Worm (Caenorhabditis elegans) whole organism, L3 larva: Measurements from ENCODE around the gene swd-2.1.

Experiments
- ZK546.5 ChIP-seq: sonication (generic microtip); optimal IDR thresholded peaks from 2 replicates; lab custom pipeline; 2017; ENCODE audit warnings: missing biosample characterization, missing genetic modification characterization
- elt-1 ChIP-seq: fragments of 150-350 bp; optimal IDR thresholded peaks from 2 replicates; lab custom pipeline; 2014; ENCODE audit warnings: missing biosample characterization, missing genetic modification characterization
- fkh-10 ChIP-seq: sonication (generic microtip); optimal IDR thresholded peaks from 2 replicates; lab custom pipeline; 2017; ENCODE audit warnings: missing biosample characterization, missing genetic modification reagents, missing genetic modification characterization
- lin-15B ChIP-seq: fragments of 150-350 bp; optimal IDR thresholded peaks from 2 replicates; lab custom pipeline; 2014; ENCODE audit warnings: missing biosample characterization, missing genetic modification characterization
- mdl-1 ChIP-seq: fragments of 150-350 bp; optimal IDR thresholded peaks from 2 replicates; lab custom pipeline; 2014; ENCODE audit warnings: missing biosample characterization, missing genetic modification characterization
- nhr-11 ChIP-seq: fragments of 150-350 bp; optimal IDR thresholded peaks from 2 replicates; lab custom pipeline; 2014; ENCODE audit warnings: missing biosample characterization, missing genetic modification characterization
- nhr-237 ChIP-seq: fragments of 150-350 bp; optimal IDR thresholded peaks from 2 replicates; lab custom pipeline; 2014; ENCODE audit warnings: missing biosample characterization, missing genetic modification characterization
- nhr-77 ChIP-seq: fragments of 150-350 bp; optimal IDR thresholded peaks from 2 replicates; lab custom pipeline; 2014; ENCODE audit warnings: missing biosample characterization, missing genetic modification characterization
- pha-4 ChIP-seq: fragments of 150-350 bp; optimal IDR thresholded peaks from 2 replicates; lab custom pipeline; 2014; ENCODE audit warnings: missing biosample characterization, missing genetic modification reagents, missing genetic modification characterization
- skn-1 ChIP-seq: fragments of 150-350 bp; optimal IDR thresholded peaks from 2 replicates; lab custom pipeline; 2014; ENCODE audit warnings: missing biosample characterization, missing genetic modification characterization
- snpc-4 ChIP-seq: fragments of 150-350 bp; optimal IDR thresholded peaks from 2 replicates; lab custom pipeline; 2014; ENCODE audit warnings: missing biosample characterization, missing genetic modification characterization
- unc-39 ChIP-seq: sonication (generic microtip); optimal IDR thresholded peaks from 4 replicates; lab custom pipeline; 2017; ENCODE audit warnings: missing biosample characterization, missing genetic modification characterization
- unc-62 ChIP-seq: fragments of 150-350 bp; sonication (generic microtip); optimal IDR thresholded peaks from 4 replicates; lab custom pipeline; 2014; ENCODE audit warnings: missing biosample characterization, missing genetic modification reagents, missing genetic modification characterization
- zag-1 ChIP-seq: fragments of 150-350 bp; optimal IDR thresholded peaks from 2 replicates; lab custom pipeline; 2014; ENCODE audit warnings: missing biosample characterization, missing genetic modification characterization

DNA sequence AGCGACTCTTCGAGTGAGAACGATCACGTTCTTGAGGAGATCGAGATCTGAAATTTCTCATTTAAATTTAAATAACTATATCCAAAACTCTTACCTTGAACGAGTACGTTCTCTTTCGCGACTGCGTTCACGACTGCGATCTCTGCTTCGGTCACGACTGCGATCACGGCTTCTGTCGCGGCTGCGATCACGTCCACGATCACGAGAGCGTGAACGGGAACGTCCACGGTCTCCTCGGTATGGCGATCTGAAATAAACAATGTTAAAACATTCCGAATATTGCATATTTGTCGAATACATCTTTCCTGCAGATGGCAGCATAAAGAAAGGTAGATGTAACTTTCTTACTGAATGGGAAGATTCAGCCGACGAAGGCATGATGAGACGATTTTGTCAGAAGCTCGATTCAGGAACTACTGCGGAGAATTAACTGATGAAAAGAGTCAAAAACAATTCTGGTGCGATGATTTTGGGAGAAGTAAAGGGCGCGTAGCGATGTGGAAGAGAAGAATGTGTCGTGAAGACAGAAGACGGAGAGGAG lies 14.4 kb downstream of the swd-2.1 start:
- TF ChIP-seq fkh-10 = no peak
- TF ChIP-seq unc-62 (GFP tag; lab: Kevin White, UChicago) = no peak
- no peak for TF ChIP-seq mdl-1 (tag; lab: Kevin White, UChicago)
- no peak for TF ChIP-seq nhr-77
- no peak for TF ChIP-seq snpc-4 (tag; lab: Kevin White, UChicago)
- no peak for TF ChIP-seq skn-1 (tag; lab: Kevin White, UChicago)
- no peak for TF ChIP-seq elt-1 (tag; lab: Kevin White, UChicago)
- TF ChIP-seq pha-4 = no peak
- no peak for TF ChIP-seq unc-39
- TF ChIP-seq nhr-11 (tag; lab: Kevin White, UChicago) = no peak
- no peak for TF ChIP-seq lin-15B
- no peak for TF ChIP-seq zag-1
- TF ChIP-seq ZK546.5 = no peak
- no peak for TF ChIP-seq nhr-237 (tag; lab: Kevin White, UChicago)
